Worm (Caenorhabditis elegans): ENCODE measurements around the gene Y73B6BL.23.

Y73B6BL.23 gene

DNA sequence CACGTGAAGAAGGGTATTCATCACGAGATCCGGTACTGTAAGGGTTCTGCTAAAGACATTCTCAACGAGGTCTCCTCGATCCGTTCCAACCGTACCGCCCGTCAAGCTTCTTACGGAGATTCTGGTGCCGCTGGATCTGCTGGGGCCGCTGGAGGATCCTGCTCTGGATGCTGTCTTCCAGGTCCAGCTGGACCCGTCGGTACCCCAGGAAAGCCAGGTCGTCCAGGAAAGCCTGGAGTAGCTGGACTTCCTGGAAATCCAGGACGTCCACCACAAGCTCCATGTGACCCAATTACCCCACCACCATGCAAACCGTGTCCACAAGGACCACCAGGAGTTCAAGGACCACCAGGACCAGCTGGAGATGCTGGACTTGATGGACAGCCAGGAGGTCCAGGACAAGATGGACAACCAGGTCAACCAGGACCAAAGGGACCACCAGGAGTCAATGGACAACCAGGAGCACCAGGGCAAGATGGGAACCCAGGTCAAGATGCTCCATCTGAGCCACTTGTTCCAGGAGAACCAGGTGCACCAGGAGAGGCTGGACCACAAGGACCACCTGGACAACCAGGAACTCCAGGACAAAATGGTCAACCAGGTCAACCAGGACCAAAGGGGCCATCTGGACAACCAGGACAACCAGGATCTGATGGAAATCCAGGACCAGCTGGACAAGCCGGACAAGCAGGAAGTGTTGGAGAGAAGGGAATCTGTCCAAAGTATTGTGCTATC lies 41.4 kb downstream of the Y73B6BL.23 start:
- TF ChIP-seq blmp-1 (tag; optimal IDR thresholded peaks at IDR 0.05) (no peak), M03D4.4 (tag; optimal IDR thresholded peaks at IDR 0.05) (no peak), cnd-1 (tag; optimal IDR thresholded peaks at IDR 0.05) (no peak), nhr-28 (tag; optimal IDR thresholded peaks at IDR 0.05) (no peak), tbx-8 (GFP tag; optimal IDR thresholded peaks at IDR 0.05) (no peak), unc-39 (tag; optimal IDR thresholded peaks at IDR 0.05) (no peak)

DNA sequence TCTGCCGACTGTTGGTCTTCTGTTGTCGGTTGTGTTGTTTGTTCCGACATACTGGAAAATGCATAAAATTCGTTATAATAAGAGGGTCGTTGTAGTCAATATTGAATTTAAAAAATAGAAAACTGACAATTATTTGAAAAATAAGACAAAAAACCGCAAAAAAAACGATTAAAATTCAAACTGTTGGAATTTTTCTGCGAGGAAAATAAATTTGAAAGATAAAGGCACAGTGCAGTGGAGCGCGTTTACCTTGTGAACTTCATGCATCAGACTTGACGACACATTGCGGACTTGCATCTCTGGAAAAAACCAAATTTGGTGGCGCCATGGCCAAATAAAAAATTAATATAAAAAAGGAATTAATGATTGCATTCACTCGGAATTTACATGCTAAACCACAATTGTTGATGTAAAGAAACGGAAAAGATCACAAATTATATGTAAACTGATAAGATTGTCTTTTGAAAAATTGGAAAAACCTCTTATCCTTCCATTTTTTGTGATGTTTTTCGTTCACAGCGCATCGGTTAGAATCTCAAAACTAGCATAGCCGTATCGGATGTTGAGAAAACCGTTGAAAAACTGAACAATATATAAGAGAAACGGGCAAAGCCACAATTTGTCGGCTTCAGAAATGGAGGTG lies 42.3 kb downstream of the Y73B6BL.23 start, which contains the start of the genes hrpf-2 and bli-6:
Gene hrpf-2, minus strand, starts transcription at position 51 of the 643 bp plus-strand sequence.
Gene bli-6, plus strand, starts transcription at position 593 of the 643 bp plus-strand sequence.
- TF ChIP-seq elt-1 (tag; optimal IDR thresholded peaks at IDR 0.05; ENCODE audit: borderline replicate concordance, insufficient read depth) (no peak), flh-1 (GFP tag; optimal IDR thresholded peaks at IDR 0.05) (no peak), ztf-11 (tag; optimal IDR thresholded peaks at IDR 0.05) (no peak), sem-2 (GFP tag; optimal IDR thresholded peaks at IDR 0.05) (no peak), bed-3 (GFP tag; optimal IDR thresholded peaks at IDR 0.05) (no peak), ham-2 (GFP tag; optimal IDR thresholded peaks at IDR 0.05) (no peak), nhr-76 (tag; optimal IDR thresholded peaks at IDR 0.05) (no peak), tbx-8 (GFP tag; optimal IDR thresholded peaks at IDR 0.05) (no peak), mls-2 (tag; optimal IDR thresholded peaks at IDR 0.05) (no peak), mep-1 (tag; optimal IDR thresholded peaks at IDR 0.05) (peak; percentile 76), pha-4 (tag; optimal IDR thresholded peaks at IDR 0.05) (peak; percentile 35), hlh-1 (tag; optimal IDR thresholded peaks at IDR 0.05) (peak; percentile 1), ceh-43 (GFP tag; optimal IDR thresholded peaks at IDR 0.05) (no peak), lin-13 (tag; optimal IDR thresholded peaks at IDR 0.05) (no peak), lsy-2 (tag; optimal IDR thresholded peaks at IDR 0.05) (peak; percentile 78), unc-39 (tag; optimal IDR thresholded peaks at IDR 0.05) (no peak), ces-1 (GFP tag; optimal IDR thresholded peaks at IDR 0.05) (peak; percentile 70), ceh-83 (GFP tag; optimal IDR thresholded peaks at IDR 0.05) (no peak), drap-1 (GFP tag; optimal IDR thresholded peaks at IDR 0.05) (no peak), zip-8 (tag; optimal IDR thresholded peaks at IDR 0.05) (no peak), nhr-12 (tag; optimal IDR thresholded peaks at IDR 0.05) (no peak), mab-5 (tag; optimal IDR thresholded peaks at IDR 0.05) (no peak), snpc-4 (tag; optimal IDR thresholded peaks at IDR 0.05) (no peak), unc-120 (tag; optimal IDR thresholded peaks at IDR 0.05; ENCODE audit: poor library complexity, severe bottlenecking) (peak; percentile 85), nhr-2 (tag; optimal IDR thresholded peaks at IDR 0.05) (no peak), sptf-1 (tag; optimal IDR thresholded peaks at IDR 0.05) (no peak), blmp-1 (tag; optimal IDR thresholded peaks at IDR 0.05) (no peak), M03D4.4 (tag; optimal IDR thresholded peaks at IDR 0.05) (no peak), nhr-237 (tag; optimal IDR thresholded peaks at IDR 0.05) (peak; percentile 61), nhr-28 (tag; optimal IDR thresholded peaks at IDR 0.05) (no peak), unc-62 (GFP tag; optimal IDR thresholded peaks at IDR 0.05) (no peak), lin-32 (GFP tag; optimal IDR thresholded peaks at IDR 0.05) (no peak), cnd-1 (tag; optimal IDR thresholded peaks at IDR 0.05) (no peak), elt-3 (tag; optimal IDR thresholded peaks at IDR 0.05) (no peak), ceh-39 (tag; optimal IDR thresholded peaks at IDR 0.05) (peak; percentile 4)

DNA sequence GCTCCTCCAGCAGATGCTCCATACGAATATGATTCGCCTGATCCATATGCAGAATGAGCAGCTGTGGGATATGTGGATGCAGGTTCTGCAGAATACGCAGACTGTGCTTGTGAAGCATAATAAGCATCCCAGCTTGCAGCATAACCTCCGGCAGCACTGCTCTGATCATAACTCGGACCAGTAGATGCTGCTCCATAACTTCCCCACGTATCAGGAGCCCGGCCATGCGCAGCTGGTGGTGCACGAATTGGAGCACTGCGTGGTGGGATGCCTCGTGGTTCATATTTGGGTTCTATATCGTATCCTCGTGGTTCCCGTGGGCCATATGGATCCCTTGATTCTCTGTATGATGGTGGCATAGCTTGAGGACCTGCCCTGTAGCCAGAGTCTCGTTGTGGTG lies 45.2 kb downstream of the Y73B6BL.23 start:
- TF ChIP-seq ceh-83 (GFP tag; optimal IDR thresholded peaks at IDR 0.05) (no peak), drap-1 (GFP tag; optimal IDR thresholded peaks at IDR 0.05) (no peak), mab-5 (tag; optimal IDR thresholded peaks at IDR 0.05) (no peak), hlh-1 (tag; optimal IDR thresholded peaks at IDR 0.05) (no peak), nhr-12 (tag; optimal IDR thresholded peaks at IDR 0.05) (no peak), unc-62 (GFP tag; optimal IDR thresholded peaks at IDR 0.05) (no peak), ceh-43 (GFP tag; optimal IDR thresholded peaks at IDR 0.05) (no peak), lin-32 (GFP tag; optimal IDR thresholded peaks at IDR 0.05) (no peak), cnd-1 (tag; optimal IDR thresholded peaks at IDR 0.05) (no peak), tbx-8 (GFP tag; optimal IDR thresholded peaks at IDR 0.05) (no peak), pha-4 (tag; optimal IDR thresholded peaks at IDR 0.05) (no peak), zip-8 (tag; optimal IDR thresholded peaks at IDR 0.05) (no peak)

All from whole organism, mixed stage, embryonic.